Worm (Caenorhabditis elegans) whole organism, L4 larva: ENCODE data around the gene unc-26.

Source experiments
- R02D3.7 ChIP-seq: fragments of 150-350 bp; sonication (generic microtip); optimal IDR thresholded peaks from 3 replicates; lab custom pipeline; 2014; ENCODE audit warnings: missing biosample characterization, missing genetic modification characterization
- T20F7.1 ChIP-seq: fragments of 200-800 bp; sonication (Bioruptor generic); optimal IDR thresholded peaks from 2 replicates; lab custom pipeline; 2018; ENCODE audit warnings: mild to moderate bottlenecking, missing genetic modification characterization, missing compliant biosample characterization
- Y75B8A.6 ChIP-seq: fragments of 200-800 bp; sonication (Bioruptor generic); IDR thresholded peaks from 2 replicates; pipeline ENCODE4 v1.3.6; 2022; ENCODE audit warnings: missing genetic modification reagents, missing genetic modification characterization, missing compliant biosample characterization
- ceh-20 ChIP-seq: fragments of 200-800 bp; sonication (Bioruptor generic); IDR thresholded peaks from 2 replicates; pipeline ENCODE4 v1.3.6; 2022; ENCODE audit warnings: missing genetic modification reagents, missing genetic modification characterization, missing compliant biosample characterization
- daf-16 ChIP-seq, 3 experiments: sonication (generic microtip); optimal IDR thresholded peaks; 2 replicates each; lab custom pipeline; 2016 to 2017; ENCODE audit warnings: missing genetic modification characterization in 3 of 3, missing genetic modification reagents in 3 of 3, mild to moderate bottlenecking in 2 of 3, missing compliant biosample characterization in 2 of 3, missing biosample characterization in 1 of 3, moderate library complexity in 1 of 3
- dmd-6 ChIP-seq: fragments of 200-800 bp; sonication (Bioruptor generic); IDR thresholded peaks from 2 replicates; pipeline ENCODE4 v1.3.6; 2022; ENCODE audit warnings: missing genetic modification reagents, missing genetic modification characterization, missing compliant biosample characterization
- dmd-8 ChIP-seq: fragments of 200-800 bp; sonication (Bioruptor generic); IDR thresholded peaks from 2 replicates; pipeline ENCODE4 v1.3.6; 2022; ENCODE audit warnings: missing genetic modification characterization, missing compliant biosample characterization
- dpl-1 ChIP-seq: fragments of 150-350 bp; optimal IDR thresholded peaks from 2 replicates; lab custom pipeline; 2014; ENCODE audit warnings: missing biosample characterization, missing genetic modification reagents, missing genetic modification characterization
- dve-1 ChIP-seq: sonication (generic microtip); optimal IDR thresholded peaks from 2 replicates; lab custom pipeline; 2017; ENCODE audit warnings: antibody characterized with exemption, mild to moderate bottlenecking, missing genetic modification characterization, missing compliant biosample characterization; ENCODE audit not compliant: insufficient read depth
- egl-27 ChIP-seq: sonication (generic microtip); optimal IDR thresholded peaks from 3 replicates; lab custom pipeline; 2017; ENCODE audit warnings: missing biosample characterization, missing genetic modification reagents, missing genetic modification characterization
- hif-1 ChIP-seq, 2 experiments: sonication (generic microtip); optimal IDR thresholded peaks; 2 replicates each; lab custom pipeline; 2016 to 2017; ENCODE audit warnings: missing compliant biosample characterization in 2 of 2, missing genetic modification characterization in 2 of 2, missing genetic modification reagents in 2 of 2, missing genotype in 2 of 2, mild to moderate bottlenecking in 1 of 2
- hlh-11 ChIP-seq: fragments of 200-800 bp; sonication (Bioruptor generic); optimal IDR thresholded peaks from 2 replicates; lab custom pipeline; 2018; ENCODE audit warnings: mild to moderate bottlenecking, missing genetic modification characterization, missing compliant biosample characterization
- hlh-30 ChIP-seq: sonication (generic microtip); optimal IDR thresholded peaks from 2 replicates; lab custom pipeline; 2017; ENCODE audit warnings: antibody characterized with exemption, mild to moderate bottlenecking, missing genetic modification characterization, missing compliant biosample characterization; ENCODE audit not compliant: insufficient read depth
- jun-1 ChIP-seq: fragments of 150-350 bp; optimal IDR thresholded peaks from 2 replicates; lab custom pipeline; 2014; ENCODE audit warnings: missing biosample characterization, missing genetic modification reagents, missing genetic modification characterization
- lin-1 ChIP-seq: fragments of 200-800 bp; sonication (Bioruptor generic); IDR thresholded peaks from 2 replicates; pipeline ENCODE4 v1.3.6; 2022; ENCODE audit warnings: missing genetic modification reagents, missing genetic modification characterization, missing compliant biosample characterization
- lin-38 ChIP-seq: fragments of 200-800 bp; sonication (Bioruptor generic); IDR thresholded peaks from 2 replicates; pipeline ENCODE4 v1.3.6; 2022; ENCODE audit warnings: missing genetic modification reagents, missing genetic modification characterization, missing compliant biosample characterization
- lir-3 ChIP-seq: sonication (generic microtip); optimal IDR thresholded peaks from 2 replicates; lab custom pipeline; 2016; ENCODE audit warnings: mild to moderate bottlenecking, missing genetic modification characterization, missing compliant biosample characterization
- lsy-2 ChIP-seq, 2 experiments: fragments of 150-350 bp in 1 of 2; sonication (generic microtip) in 1 of 2; optimal IDR thresholded peaks; 2 replicates each; lab custom pipeline; 2014 to 2017; ENCODE audit warnings: missing biosample characterization in 2 of 2, missing genetic modification characterization in 2 of 2
- madf-9 ChIP-seq: fragments of 200-800 bp; sonication (Bioruptor generic); conservative IDR thresholded peaks from 2 replicates; pipeline ENCODE4 v1.3.6; 2022; ENCODE audit warnings: missing genetic modification reagents, missing genetic modification characterization, missing compliant biosample characterization
- mdl-1 ChIP-seq, 2 experiments: fragments of 150-350 bp in 1 of 2; sonication (generic microtip) in 1 of 2; optimal IDR thresholded peaks; 2 replicates each; lab custom pipeline; 2014 to 2017; ENCODE audit warnings: missing biosample characterization in 2 of 2, missing genetic modification characterization in 2 of 2
- mdt-29 ChIP-seq: fragments of 200-800 bp; sonication (Bioruptor generic); IDR thresholded peaks from 2 replicates; pipeline ENCODE4 v1.3.6; 2022; ENCODE audit warnings: missing genetic modification reagents, missing genetic modification characterization, missing compliant biosample characterization
- mep-1 ChIP-seq: fragments of 150-350 bp; sonication (generic microtip); optimal IDR thresholded peaks from 3 replicates; lab custom pipeline; 2014; ENCODE audit warnings: missing biosample characterization, missing genetic modification characterization
- mes-2 ChIP-seq: sonication (generic microtip); optimal IDR thresholded peaks from 2 replicates; lab custom pipeline; 2016; ENCODE audit warnings: missing genotype, mild to moderate bottlenecking, missing genetic modification characterization, missing compliant biosample characterization; ENCODE audit not compliant: poor library complexity, severe bottlenecking
- mxl-2 ChIP-seq: fragments of 200-800 bp; sonication (Bioruptor generic); conservative IDR thresholded peaks from 2 replicates; pipeline ENCODE4 v1.3.6; 2022; ENCODE audit warnings: missing genetic modification reagents, missing genetic modification characterization, missing compliant biosample characterization
- nhr-102 ChIP-seq: sonication (generic microtip); optimal IDR thresholded peaks from 2 replicates; lab custom pipeline; 2016; ENCODE audit warnings: mild to moderate bottlenecking, missing genetic modification characterization, moderate library complexity, missing compliant biosample characterization
- nhr-11 ChIP-seq: fragments of 150-350 bp; optimal IDR thresholded peaks from 2 replicates; lab custom pipeline; 2014; ENCODE audit warnings: missing biosample characterization, missing genetic modification characterization
- nhr-111 ChIP-seq: fragments of 200-800 bp; sonication (Bioruptor generic); optimal IDR thresholded peaks from 2 replicates; lab custom pipeline; 2018; ENCODE audit warnings: mild to moderate bottlenecking, missing genetic modification characterization, missing compliant biosample characterization
- nhr-28 ChIP-seq: fragments of 150-350 bp; optimal IDR thresholded peaks from 2 replicates; lab custom pipeline; 2014; ENCODE audit warnings: missing biosample characterization, missing genetic modification characterization
- nhr-42 ChIP-seq: fragments of 200-800 bp; sonication (Bioruptor generic); IDR thresholded peaks from 2 replicates; pipeline ENCODE4 v1.3.6; 2022; ENCODE audit warnings: missing genetic modification characterization, missing compliant biosample characterization
- nhr-48 ChIP-seq: sonication (generic microtip); optimal IDR thresholded peaks from 2 replicates; lab custom pipeline; 2016; ENCODE audit warnings: mild to moderate bottlenecking, missing genetic modification characterization, missing compliant biosample characterization
- nhr-77 ChIP-seq: fragments of 150-350 bp; optimal IDR thresholded peaks from 2 replicates; lab custom pipeline; 2014; ENCODE audit warnings: missing biosample characterization, missing genetic modification characterization
- pha-4 ChIP-seq, 2 experiments: fragments of 150-350 bp in 1 of 2; fragments of 200-800 bp in 1 of 2; sonication (Bioruptor generic) in 1 of 2; IDR thresholded peaks in 1 of 2; optimal IDR thresholded peaks in 1 of 2; 2 replicates each; pipeline versions ENCODE4 v1.3.6 to Lab custom; 2014 to 2022; ENCODE audit warnings: missing genetic modification characterization in 2 of 2, missing genetic modification reagents in 2 of 2, missing biosample characterization in 1 of 2, missing compliant biosample characterization in 1 of 2
- php-3 ChIP-seq: fragments of 200-800 bp; sonication (Bioruptor generic); IDR thresholded peaks from 2 replicates; pipeline ENCODE4 v1.3.6; 2022; ENCODE audit warnings: missing genetic modification reagents, missing genetic modification characterization, missing compliant biosample characterization
- pqm-1 ChIP-seq: sonication (generic microtip); optimal IDR thresholded peaks from 2 replicates; lab custom pipeline; 2017; ENCODE audit warnings: missing biosample characterization, missing genetic modification characterization
- saeg-2 ChIP-seq: fragments of 200-800 bp; sonication (Bioruptor generic); IDR thresholded peaks from 2 replicates; pipeline ENCODE4 v1.3.6; 2022; ENCODE audit warnings: missing genetic modification reagents, missing genetic modification characterization, missing compliant biosample characterization
- sdz-12 ChIP-seq: fragments of 200-800 bp; sonication (Bioruptor generic); optimal IDR thresholded peaks from 2 replicates; lab custom pipeline; 2018; ENCODE audit warnings: mild to moderate bottlenecking, missing genetic modification characterization, missing compliant biosample characterization
- spr-3 ChIP-seq: fragments of 200-800 bp; sonication (Bioruptor generic); optimal IDR thresholded peaks from 2 replicates; lab custom pipeline; 2018; ENCODE audit warnings: mild to moderate bottlenecking, missing genetic modification characterization, missing compliant biosample characterization
- tra-1 ChIP-seq: fragments of 200-800 bp; sonication (Bioruptor generic); IDR thresholded peaks from 2 replicates; pipeline ENCODE4 v1.3.6; 2022; ENCODE audit warnings: missing genetic modification reagents, missing genetic modification characterization, missing compliant biosample characterization
- unc-62 ChIP-seq, 3 experiments: fragments of 150-350 bp in 1 of 3; sonication (generic microtip); optimal IDR thresholded peaks in 2 of 3; peaks in 1 of 3; 1 replicate in 1 of 3; 2 replicates in 2 of 3; lab custom pipeline; 2014 to 2017; ENCODE audit warnings: missing biosample characterization in 3 of 3, missing genetic modification characterization in 3 of 3, missing genetic modification reagents in 3 of 3, missing genotype in 1 of 3
- zfp-3 ChIP-seq: fragments of 200-800 bp; sonication (Bioruptor generic); conservative IDR thresholded peaks from 2 replicates; pipeline ENCODE4 v1.3.6; 2022; ENCODE audit warnings: missing genetic modification reagents, missing genetic modification characterization, missing compliant biosample characterization
- zip-2 ChIP-seq: fragments of 150-350 bp; optimal IDR thresholded peaks from 2 replicates; lab custom pipeline; 2014; ENCODE audit warnings: missing biosample characterization, missing genetic modification characterization
- ztf-7 ChIP-seq: fragments of 150-350 bp; optimal IDR thresholded peaks from 2 replicates; lab custom pipeline; 2014; ENCODE audit warnings: missing biosample characterization, missing genetic modification characterization

The unc-26 gene

ce11 chrIV:13253841-13254240, 18.5 kb downstream of the unc-26 start, which contains the start of gene ttr-45:
TSS of gene ttr-45 (plus strand) at chrIV:13254225.
- TF ChIP-seq mep-1 (tag; lab: Kevin White, UChicago) (peak; percentile 1), lir-3 (no peak), unc-62 (GFP tag; optimal IDR thresholded peaks at IDR 0.05 in 1 of 2; lab: Kevin White, UChicago) (peak; percentile 83 to 91), unc-62 (tag; optimal IDR thresholded peaks at IDR 0.05; lab: Kevin White, UChicago) (no peak), egl-27 (tag; lab: Kevin White, UChicago) (no peak), jun-1 (peak; percentile 34), nhr-102 (tag; lab: Kevin White, UChicago) (peak; percentile 70), php-3 (GFP tag; lab: Robert Waterston, UW) (peak; percentile 93), lsy-2 (tag; optimal IDR thresholded peaks at IDR 0.05; lab: Kevin White, UChicago) (peak in 1 of 2 experiments; percentile 45), tra-1 (GFP tag; lab: Robert Waterston, UW) (peak; percentile 89), hlh-30 (peak; percentile 69), nhr-111 (GFP tag; lab: Kevin White, UChicago) (no peak), lin-1 (GFP tag; lab: Robert Waterston, UW) (peak; percentile 83), saeg-2 (GFP tag; lab: Robert Waterston, UW) (0 out of 2 replicates have a peak, but pooled peaks have one; percentile 39), T20F7.1 (GFP tag; lab: Kevin White, UChicago) (peak; percentile 38), nhr-77 (tag; lab: Kevin White, UChicago) (peak; percentile 88), spr-3 (GFP tag; lab: Kevin White, UChicago) (no peak), nhr-48 (tag; lab: Kevin White, UChicago) (peak; percentile 73), mxl-2 (GFP tag; lab: Robert Waterston, UW) (no peak), dmd-6 (GFP tag; lab: Robert Waterston, UW) (peak; percentile 99), hlh-11 (tag; lab: Kevin White, UChicago) (peak; percentile 94), nhr-42 (0 out of 2 replicates have a peak, but pooled peaks have one; percentile 27), zip-2 (tag; lab: Kevin White, UChicago) (peak; percentile 30), mdl-1 (tag; optimal IDR thresholded peaks at IDR 0.05; lab: Kevin White, UChicago) (peak in 1 of 2 experiments; percentile 65), zfp-3 (peak; percentile 43; the same call in 1 of the 2 replicates), nhr-11 (tag; lab: Kevin White, UChicago) (peak; percentile 77), R02D3.7 (tag; lab: Kevin White, UChicago) (no peak), sdz-12 (GFP tag; lab: Kevin White, UChicago) (no peak), lin-38 (GFP tag; lab: Robert Waterston, UW) (peak; percentile 38), ceh-20 (GFP tag; lab: Robert Waterston, UW) (peak; percentile 54; the same call in 1 of the 2 replicates), dve-1 (tag; lab: Kevin White, UChicago) (peak; percentile 95), mes-2 (tag; lab: Kevin White, UChicago) (peak; percentile 1), dpl-1 (no peak), hif-1 (tag; optimal IDR thresholded peaks at IDR 0.05; lab: Kevin White, UChicago) (peak in 1 of 2 experiments; percentile 43), ztf-7 (tag; lab: Kevin White, UChicago) (peak; percentile 52), dmd-8 (GFP tag; lab: Robert Waterston, UW) (no peak), daf-16 (GFP tag; optimal IDR thresholded peaks at IDR 0.05; lab: Kevin White, UChicago) (peak; percentile 21 to 83), daf-16 (tag; optimal IDR thresholded peaks at IDR 0.05; lab: Kevin White, UChicago) (peak; percentile 98), pqm-1 (tag; lab: Kevin White, UChicago) (peak; percentile 96), nhr-28 (tag; lab: Kevin White, UChicago) (peak; percentile 93), Y75B8A.6 (GFP tag; lab: Robert Waterston, UW) (no peak), madf-9 (GFP tag; lab: Robert Waterston, UW) (no peak), pha-4 (GFP tag; IDR thresholded peaks at IDR 0.05; lab: Robert Waterston, UW) (peak; percentile 66; the same call in 1 of the 2 replicates), pha-4 (tag; optimal IDR thresholded peaks at IDR 0.05; lab: Kevin White, UChicago) (no peak), mdt-29 (peak; percentile 46; the same call in 1 of the 2 replicates)
